Worm (Caenorhabditis elegans): Measurements from ENCODE around the gene exos-1.

Gene exos-1

DNA sequence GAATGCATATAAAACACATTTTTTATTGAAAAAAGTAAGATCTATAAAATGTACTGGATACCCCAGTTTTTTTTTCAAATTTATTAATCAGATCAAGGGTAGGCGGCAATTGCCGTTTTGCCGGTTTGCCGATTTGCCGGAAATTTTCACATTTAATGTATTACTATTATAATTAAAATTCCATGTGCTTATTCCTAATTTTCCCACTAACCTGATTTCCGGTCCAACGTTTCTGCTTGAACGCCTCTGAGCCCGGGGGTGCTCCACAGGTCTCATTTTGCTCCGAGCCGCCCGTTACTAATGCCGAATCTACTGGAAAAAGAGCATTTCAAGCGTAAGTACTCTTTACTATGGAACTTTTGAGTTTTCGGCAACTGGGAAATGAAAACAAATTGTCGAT is 39.2 kb upstream of the exos-1 start, which contains the start of gene dhc-4:
dhc-4 (plus strand) TSS at position 301 of the 400 bp plus-strand sequence.
- TF ChIP-seq pax-3 (tag; optimal IDR thresholded peaks at IDR 0.05) (no peak), pag-3 (tag; optimal IDR thresholded peaks at IDR 0.05; ENCODE audit: borderline replicate concordance, insufficient read depth) (no peak), zag-1 (tag; optimal IDR thresholded peaks at IDR 0.05) (no peak), ztf-4 (tag; optimal IDR thresholded peaks at IDR 0.05) (no peak), lin-15B (tag; optimal IDR thresholded peaks at IDR 0.05) (no peak), dpl-1 (GFP tag; optimal IDR thresholded peaks at IDR 0.05) (no peak), nhr-11 (tag; optimal IDR thresholded peaks at IDR 0.05) (no peak), skn-1 (tag; optimal IDR thresholded peaks at IDR 0.05) (no peak), xbp-1 (tag; optimal IDR thresholded peaks at IDR 0.05) (no peak), isw-1 (GFP tag; IDR thresholded peaks at IDR 0.05) (no peak), ceh-90 (tag; optimal IDR thresholded peaks at IDR 0.05) (no peak), lsy-2 (tag; optimal IDR thresholded peaks at IDR 0.05) (no peak), jun-1 (tag; optimal IDR thresholded peaks at IDR 0.05) (no peak), nhr-20 (tag; optimal IDR thresholded peaks at IDR 0.05) (no peak), snu-23 (GFP tag; optimal IDR thresholded peaks at IDR 0.05) (no peak), C16A3.4 (tag; optimal IDR thresholded peaks at IDR 0.05) (no peak), zip-4 (GFP tag; optimal IDR thresholded peaks at IDR 0.05) (no peak), nhr-47 (tag; optimal IDR thresholded peaks at IDR 0.05) (no peak)

DNA sequence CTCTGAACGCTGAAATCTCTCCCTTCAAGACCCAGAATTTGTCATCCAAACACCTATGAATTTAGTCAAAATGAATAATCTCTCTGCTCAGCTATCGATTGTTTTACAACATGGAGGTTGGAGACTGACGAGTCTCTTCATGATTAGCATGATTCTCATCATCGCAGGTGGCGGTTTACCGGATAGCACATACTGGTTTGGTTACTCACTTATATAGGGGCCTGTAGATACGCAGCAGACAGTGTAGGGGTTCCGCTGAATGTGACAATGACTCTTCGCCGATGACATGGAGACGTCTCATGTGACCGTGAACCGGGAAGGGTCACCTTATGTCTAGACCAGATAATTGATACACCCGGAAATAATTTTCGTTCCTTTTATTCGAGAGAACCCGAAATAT is 32.3 kb upstream of the exos-1 start:
- TF ChIP-seq nhr-90 (tag; optimal IDR thresholded peaks at IDR 0.05; ENCODE audit: poor library complexity) (no peak), efl-3 (GFP tag; optimal IDR thresholded peaks at IDR 0.05) (no peak), snpc-4 (tag; optimal IDR thresholded peaks at IDR 0.05) (peak; percentile 41), nhr-85 (tag) (peak; percentile 60)

- TF ChIP-seq lin-15B (tag; optimal IDR thresholded peaks at IDR 0.05), result no peak
- no peak for TF ChIP-seq nhr-19 (GFP tag; conservative IDR thresholded peaks at IDR 0.05)
These were observed 27.3 kb upstream of the exos-1 start for ce11 chrIII:10981555-10981954.

- no peak for TF ChIP-seq lin-15B (tag; optimal IDR thresholded peaks at IDR 0.05)
- TF ChIP-seq unc-130 (tag; optimal IDR thresholded peaks at IDR 0.05), result no peak
- TF ChIP-seq vab-15 (tag; optimal IDR thresholded peaks at IDR 0.05), result no peak
- TF ChIP-seq C34B4.2 (tag; optimal IDR thresholded peaks at IDR 0.05), result no peak
- no peak for TF ChIP-seq nhr-90 (tag; optimal IDR thresholded peaks at IDR 0.05; ENCODE audit: poor library complexity)
- no peak for TF ChIP-seq lin-13 (GFP tag; optimal IDR thresholded peaks at IDR 0.05)
- TF ChIP-seq unc-30 (tag; optimal IDR thresholded peaks at IDR 0.05), result no peak
- TF ChIP-seq nhr-85 (tag), result no peak
- no peak for TF ChIP-seq efl-1 (optimal IDR thresholded peaks at IDR 0.05)
- no peak for TF ChIP-seq efl-1 (GFP tag; optimal IDR thresholded peaks at IDR 0.05 in 1 of 2)
- no peak for TF ChIP-seq efl-3 (GFP tag; optimal IDR thresholded peaks at IDR 0.05)
- no peak for TF ChIP-seq unc-62 (GFP tag; optimal IDR thresholded peaks at IDR 0.05)
- no peak for TF ChIP-seq nhr-47 (tag; optimal IDR thresholded peaks at IDR 0.05)
- TF ChIP-seq lin-35 (GFP tag; optimal IDR thresholded peaks at IDR 0.05), result no peak
- no peak for TF ChIP-seq unc-86 (tag; optimal IDR thresholded peaks at IDR 0.05)
- TF ChIP-seq fkh-8 (tag; optimal IDR thresholded peaks at IDR 0.05), result no peak
- TF ChIP-seq tlp-1 (tag; optimal IDR thresholded peaks at IDR 0.05), result no peak
- TF ChIP-seq fos-1 (tag; optimal IDR thresholded peaks at IDR 0.05), result no peak
- no peak for TF ChIP-seq skn-1 (tag; optimal IDR thresholded peaks at IDR 0.05)
These were observed 25.7 kb upstream of the exos-1 start, which contains the start of gene col-92 for ce11 chrIII:10983153-10983552. Gene col-92, minus strand, starts transcription at chrIII:10983253.

- TF ChIP-seq ceh-63 (GFP tag; optimal IDR thresholded peaks at IDR 0.05) (no peak), pag-3 (tag; optimal IDR thresholded peaks at IDR 0.05; ENCODE audit: borderline replicate concordance, insufficient read depth) (peak; percentile 86), zag-1 (tag; optimal IDR thresholded peaks at IDR 0.05) (no peak), unc-30 (tag; optimal IDR thresholded peaks at IDR 0.05) (no peak), elt-3 (tag; optimal IDR thresholded peaks at IDR 0.05) (peak in 1 of 6 experiments; percentile 28), nhr-85 (tag) (peak; percentile 79), ztf-11 (tag; optimal IDR thresholded peaks at IDR 0.05) (no peak)
These were observed 23.2 kb upstream of the exos-1 start, which contains the start of gene col-93 for ce11 chrIII:10985559-10986036. Gene col-93, minus strand, starts transcription at chrIII:10985609.

Measured in whole organism, L1 larva.